Worm (Caenorhabditis elegans): Measurements from ENCODE around the gene str-71.

DNA sequence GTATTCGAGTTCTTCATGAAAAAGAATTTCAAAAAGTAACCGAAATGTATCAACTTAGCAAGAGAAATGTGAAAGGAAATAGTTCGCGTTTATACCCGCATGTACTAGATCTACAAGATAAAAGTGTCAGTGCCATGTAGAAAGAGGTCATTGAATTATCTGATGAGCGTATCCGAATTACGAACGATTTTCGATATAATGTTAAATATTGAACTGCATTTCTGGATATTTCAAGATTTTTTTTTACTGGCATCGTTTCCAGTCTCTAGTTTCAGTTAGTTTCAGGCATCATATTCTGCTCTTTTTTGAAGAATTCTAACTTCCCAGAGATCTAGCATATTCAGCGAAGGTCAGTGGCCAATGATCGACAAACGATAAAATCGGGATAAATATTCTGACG, 22.4 kb upstream of the str-71 start, which contains the start of gene nhr-150:
- no peak for TF ChIP-seq W03F9.2 (tag; optimal IDR thresholded peaks at IDR 0.05)
- TF ChIP-seq him-1 (tag; optimal IDR thresholded peaks at IDR 0.05) = no peak
- TF ChIP-seq dao-5 (tag; optimal IDR thresholded peaks at IDR 0.05) = no peak

Data from whole organism, L4/young adult.